Fruit fly (Drosophila melanogaster): Measurements from ENCODE around the gene RpS19b.
A peak's percentile ranks its signal among the peaks of the same experiment; 100 is the strongest.

RpS19b gene

DNA sequence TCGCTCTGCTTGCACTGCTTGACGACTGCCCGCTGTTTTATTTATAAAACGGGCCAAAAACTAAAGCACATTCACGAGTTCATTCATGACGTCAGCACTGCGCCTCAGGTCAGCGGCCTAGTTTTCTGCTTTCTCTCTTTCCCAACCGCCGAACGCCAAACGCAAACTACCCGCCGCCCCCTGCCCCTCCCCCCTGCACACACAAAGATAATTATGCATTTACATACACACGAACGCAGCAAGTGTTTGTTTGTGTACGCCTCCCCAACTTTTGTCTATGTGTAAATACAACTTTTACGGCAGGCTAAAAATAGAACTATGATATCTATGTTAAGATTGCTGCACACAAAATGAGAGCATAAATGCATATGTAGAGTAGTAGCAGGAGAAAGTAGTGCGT, 37.9 kb upstream of the RpS19b start (continued):
- no peak for TF ChIP-seq crp (GFP tag; optimal IDR thresholded peaks at IDR 0.05)

- TF ChIP-seq pzg (GFP tag; optimal IDR thresholded peaks at IDR 0.05) = no peak
- no peak for TF ChIP-seq CG8478 (optimal IDR thresholded peaks at IDR 0.05)
- no peak for TF ChIP-seq slp2 (GFP tag; optimal IDR thresholded peaks at IDR 0.05)
- peak; percentile 32 for TF ChIP-seq CG3407 (GFP tag; optimal IDR thresholded peaks at IDR 0.05)
- TF ChIP-seq crc (GFP tag; optimal IDR thresholded peaks at IDR 0.05) = no peak
- TF ChIP-seq Adf1 (GFP tag; IDR thresholded peaks at IDR 0.05) = no peak
- TF ChIP-seq CG11695 (GFP tag; IDR thresholded peaks at IDR 0.05) = peak; percentile 65; the same call in 1 of the 3 replicates
- no peak for TF ChIP-seq CG9876 (GFP tag; optimal IDR thresholded peaks at IDR 0.05)
- no peak for TF ChIP-seq CG16813 (GFP tag; IDR thresholded peaks at IDR 0.05; ENCODE audit: partially characterized antibody)
- peak; percentile 67 for TF ChIP-seq CG7839 (tag; optimal IDR thresholded peaks at IDR 0.05)
- no peak for TF ChIP-seq NC2α (GFP tag; optimal IDR thresholded peaks at IDR 0.05)
- TF ChIP-seq shn (GFP tag; optimal IDR thresholded peaks at IDR 0.05) = no peak
- peak; percentile 48 for TF ChIP-seq nmo (GFP tag; optimal IDR thresholded peaks at IDR 0.05)
- peak; percentile 79 for TF ChIP-seq Ptx1 (GFP tag; IDR thresholded peaks at IDR 0.05)
- TF ChIP-seq ftz-f1 (GFP tag; optimal IDR thresholded peaks at IDR 0.05) = no peak
- TF ChIP-seq Elba2 (GFP tag; optimal IDR thresholded peaks at IDR 0.05) = no peak
- no peak for TF ChIP-seq gro (GFP tag; optimal IDR thresholded peaks at IDR 0.05)
- no peak for TF ChIP-seq Rx (GFP tag; IDR thresholded peaks at IDR 0.05)
- TF ChIP-seq CG30403 (GFP tag; optimal IDR thresholded peaks at IDR 0.05) = peak; percentile 48
- TF ChIP-seq Mes4 (GFP tag; optimal IDR thresholded peaks at IDR 0.05) = no peak
- TF ChIP-seq TFAM (GFP tag; optimal IDR thresholded peaks at IDR 0.05) = no peak
- TF ChIP-seq B-H2 (GFP tag; optimal IDR thresholded peaks at IDR 0.05) = no peak
- no peak for TF ChIP-seq Usf (GFP tag; optimal IDR thresholded peaks at IDR 0.05)
- peak; percentile 72 for TF ChIP-seq CG14441 (GFP tag; IDR thresholded peaks at IDR 0.05)
- TF ChIP-seq emc (GFP tag; optimal IDR thresholded peaks at IDR 0.05) = no peak
- no peak for TF ChIP-seq BEAF-32 (GFP tag; optimal IDR thresholded peaks at IDR 0.05)
- TF ChIP-seq Dbx (GFP tag; IDR thresholded peaks at IDR 0.05) = peak; percentile 35; the same call in 2 of the 3 replicates
- peak; percentile 69 for TF ChIP-seq Sox102F (GFP tag; optimal IDR thresholded peaks at IDR 0.05)
- TF ChIP-seq ash1 (GFP tag; optimal IDR thresholded peaks at IDR 0.05) = no peak
- TF ChIP-seq esg (GFP tag; conservative IDR thresholded peaks at IDR 0.05) = peak; percentile 31; the same call in 1 of the 2 replicates
- TF ChIP-seq CG4282 (GFP tag; optimal IDR thresholded peaks at IDR 0.05) = no peak
- TF ChIP-seq Hr39 (optimal IDR thresholded peaks at IDR 0.05) = no peak
- TF ChIP-seq ranshi (GFP tag; IDR thresholded peaks at IDR 0.05) = peak; percentile 26; the same call in 1 of the 2 replicates
- peak; percentile 52; the same call in 2 of the 3 replicates for TF ChIP-seq CG7357 (GFP tag; IDR thresholded peaks at IDR 0.05)
- TF ChIP-seq CG7987 (GFP tag; optimal IDR thresholded peaks at IDR 0.05) = no peak
- TF ChIP-seq btn (GFP tag; optimal IDR thresholded peaks at IDR 0.05) = no peak
- no peak for TF ChIP-seq Poxn (GFP tag; IDR thresholded peaks at IDR 0.05)
- no peak for TF ChIP-seq hth (optimal IDR thresholded peaks at IDR 0.05)
- peak; percentile 57 for TF ChIP-seq tap (tag; optimal IDR thresholded peaks at IDR 0.05)
- no peak for TF ChIP-seq CG15073 (GFP tag; optimal IDR thresholded peaks at IDR 0.05)
- peak in 1 of 2 experiments; percentile 16 for TF ChIP-seq dpn (GFP tag; optimal IDR thresholded peaks at IDR 0.05)
- no peak for TF ChIP-seq CG8765 (GFP tag; IDR thresholded peaks at IDR 0.05)
- TF ChIP-seq Drgx (GFP tag; IDR thresholded peaks at IDR 0.05) = 0 out of 2 replicates have a peak, but pooled peaks have one; percentile 11
- TF ChIP-seq Dp (GFP tag; optimal IDR thresholded peaks at IDR 0.05) = no peak
- TF ChIP-seq Hr51 (GFP tag; optimal IDR thresholded peaks at IDR 0.05) = peak in 1 of 2 experiments; percentile 71
- TF ChIP-seq CG10209 (GFP tag; optimal IDR thresholded peaks at IDR 0.05) = no peak
- TF ChIP-seq schlank (tag; optimal IDR thresholded peaks at IDR 0.05) = no peak
- no peak for TF ChIP-seq CG4360 (GFP tag; IDR thresholded peaks at IDR 0.05)
- no peak for TF ChIP-seq trem (tag; optimal IDR thresholded peaks at IDR 0.05)
- no peak for TF ChIP-seq Doc3 (GFP tag; IDR thresholded peaks at IDR 0.05; ENCODE audit: partially characterized antibody)
Observed at dm6 chr3R:23969449-23969848, 36.1 kb upstream of the RpS19b start.
